Worm (Caenorhabditis elegans) whole organism, L4 larva: Measurements from ENCODE around the gene sup-35.

Experiments
- lin-13 ChIP-seq: fragments of 150-350 bp; optimal IDR thresholded peaks from 2 replicates; lab custom pipeline; 2014; ENCODE audit warnings: missing biosample characterization, missing genetic modification reagents, missing genetic modification characterization
- lir-3 ChIP-seq: sonication (generic microtip); optimal IDR thresholded peaks from 2 replicates; lab custom pipeline; 2016; ENCODE audit warnings: mild to moderate bottlenecking, missing genetic modification characterization, missing compliant biosample characterization
- nhr-28 ChIP-seq: fragments of 150-350 bp; optimal IDR thresholded peaks from 2 replicates; lab custom pipeline; 2014; ENCODE audit warnings: missing biosample characterization, missing genetic modification characterization

DNA sequence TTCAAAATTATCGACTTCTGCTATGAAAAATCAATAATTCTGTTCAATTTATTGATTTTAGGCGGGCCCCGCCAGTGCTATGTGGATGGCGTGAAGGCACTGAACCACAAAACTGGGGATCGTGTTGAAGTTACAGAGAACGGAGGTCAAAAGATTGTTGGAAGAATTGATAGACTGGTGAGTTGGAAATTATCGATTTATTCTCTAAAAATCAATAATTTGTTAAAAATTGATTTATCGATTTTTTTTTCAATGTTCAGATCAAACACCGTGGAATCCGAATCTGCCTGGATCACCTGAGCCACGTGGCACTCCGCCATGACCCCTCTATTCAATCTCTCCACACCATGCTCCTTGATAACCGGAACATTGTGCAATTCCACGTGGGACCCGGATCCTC, 48.8 kb downstream of the sup-35 start:
- TF ChIP-seq nhr-28 (tag; lab: Kevin White, UChicago) (no peak), lir-3 (tag; lab: Kevin White, UChicago) (no peak), lin-13 (no peak)
